Worm (Caenorhabditis elegans) whole organism, L2 larva: ENCODE results near the gene F59C12.4.

Experiments used
- aly-2 ChIP-seq: fragments of 150-350 bp; optimal IDR thresholded peaks from 2 replicates; lab custom pipeline; 2014; ENCODE audit warnings: missing biosample characterization, missing genetic modification characterization
- ama-1 ChIP-seq: fragments of 150-350 bp; optimal IDR thresholded peaks from 2 replicates; lab custom pipeline; 2018; ENCODE audit warnings: inconsistent platforms
- elt-3 ChIP-seq: sonication (generic microtip); optimal IDR thresholded peaks from 2 replicates; lab custom pipeline; 2017; ENCODE audit warnings: missing biosample characterization, missing genetic modification characterization
- fos-1 ChIP-seq: fragments of 150-350 bp; optimal IDR thresholded peaks from 2 replicates; lab custom pipeline; 2014; ENCODE audit warnings: missing biosample characterization, missing genetic modification characterization
- lin-13 ChIP-seq: fragments of 150-350 bp; optimal IDR thresholded peaks from 2 replicates; lab custom pipeline; 2014; ENCODE audit warnings: missing biosample characterization, missing genetic modification reagents, missing genetic modification characterization
- lin-39 ChIP-seq: fragments of 150-350 bp; optimal IDR thresholded peaks from 2 replicates; lab custom pipeline; 2014; ENCODE audit warnings: missing biosample characterization, missing genetic modification reagents, missing genetic modification characterization
- nhr-10 ChIP-seq: sonication (generic microtip); optimal IDR thresholded peaks from 2 replicates; lab custom pipeline; 2017; ENCODE audit warnings: missing biosample characterization, missing genetic modification characterization
- nhr-6 ChIP-seq: fragments of 150-350 bp; optimal IDR thresholded peaks from 2 replicates; lab custom pipeline; 2014; ENCODE audit warnings: missing biosample characterization, missing genetic modification characterization
- nhr-77 ChIP-seq: fragments of 150-350 bp; optimal IDR thresholded peaks from 2 replicates; lab custom pipeline; 2014; ENCODE audit warnings: missing biosample characterization, missing genetic modification characterization
- peb-1 ChIP-seq: fragments of 150-350 bp; optimal IDR thresholded peaks from 2 replicates; lab custom pipeline; 2014; ENCODE audit warnings: missing biosample characterization, missing genetic modification characterization
- skn-1 ChIP-seq: sonication (generic microtip); optimal IDR thresholded peaks from 2 replicates; lab custom pipeline; 2017; ENCODE audit warnings: missing biosample characterization, missing genetic modification characterization
- unc-62 ChIP-seq: fragments of 150-350 bp; optimal IDR thresholded peaks from 2 replicates; lab custom pipeline; 2014; ENCODE audit warnings: missing biosample characterization, missing genetic modification reagents, missing genetic modification characterization

DNA sequence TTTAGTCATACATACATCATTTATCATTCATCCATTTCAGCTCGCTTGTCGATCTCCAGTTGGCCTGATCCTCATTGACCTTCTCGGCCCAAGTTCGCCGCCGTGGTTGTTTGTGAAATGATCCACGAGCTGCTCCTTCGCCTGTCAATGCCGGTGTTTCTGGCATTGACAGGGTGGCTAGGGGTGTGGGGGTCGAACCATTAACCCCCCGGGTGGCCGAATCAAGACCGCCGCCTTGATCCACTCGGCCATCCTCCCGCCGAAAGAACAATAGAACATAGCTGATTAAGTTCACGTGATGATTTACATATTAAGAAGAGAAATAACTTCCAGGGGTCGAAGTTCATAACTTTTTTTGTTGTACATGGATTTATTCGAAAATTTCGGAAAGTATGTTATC, at the start of gene F59C12.4:
- no peak for TF ChIP-seq peb-1 (tag; lab: Kevin White, UChicago)
- no peak for TF ChIP-seq ama-1 (lab: Kevin White, UChicago)
- no peak for TF ChIP-seq lin-13 (GFP tag; lab: Kevin White, UChicago)
- no peak for TF ChIP-seq nhr-10 (tag; lab: Kevin White, UChicago)
- TF ChIP-seq nhr-77 = no peak
- TF ChIP-seq aly-2 (tag; lab: Kevin White, UChicago) = no peak
- no peak for TF ChIP-seq fos-1
- no peak for TF ChIP-seq unc-62
- TF ChIP-seq elt-3 = no peak
- TF ChIP-seq lin-39 (tag; lab: Kevin White, UChicago) = no peak
- TF ChIP-seq nhr-6 = no peak
- TF ChIP-seq skn-1 = no peak
